Worm (Caenorhabditis elegans) whole organism, mixed stage, embryonic: ENCODE results near the gene F46B6.10.

Experiments
- blmp-1 ChIP-seq: fragments of 150-350 bp; optimal IDR thresholded peaks from 2 replicates; lab custom pipeline; 2014; ENCODE audit warnings: missing biosample characterization, missing genetic modification characterization
- flh-1 ChIP-seq: fragments of 200-800 bp; sonication (Bioruptor generic); optimal IDR thresholded peaks from 2 replicates; lab custom pipeline; 2018; ENCODE audit warnings: mild to moderate bottlenecking, missing genetic modification characterization, moderate library complexity, missing compliant biosample characterization
- lin-13 ChIP-seq: fragments of 150-350 bp; optimal IDR thresholded peaks from 2 replicates; lab custom pipeline; 2014; ENCODE audit warnings: missing biosample characterization, missing genetic modification characterization
- lsy-2 ChIP-seq: fragments of 150-350 bp; optimal IDR thresholded peaks from 2 replicates; lab custom pipeline; 2014; ENCODE audit warnings: missing biosample characterization, missing genetic modification characterization

ce11 chrV:9786721-9787131, 15.1 kb downstream of the F46B6.10 start, which contains the start of gene F46B6.6:
- TF ChIP-seq lsy-2 (tag; lab: Kevin White, UChicago), result no peak
- no peak for TF ChIP-seq lin-13
- no peak for TF ChIP-seq blmp-1 (tag; lab: Kevin White, UChicago)
- no peak for TF ChIP-seq flh-1
